Fruit fly (Drosophila melanogaster) whole organism, embryonic: Measurements from ENCODE around the gene dpr14.
A peak's percentile ranks its signal among the peaks of the same experiment; 100 is the strongest.

ENCODE experiments used
- B-H1 ChIP-seq: fragments of 200-800 bp; sonication (Bioruptor generic); IDR thresholded peaks from 3 replicates; pipeline ENCODE4 v1.3.6; 2022; ENCODE audit warnings: missing biosample characterization, missing genetic modification characterization
- CG10209 ChIP-seq: fragments of 200-800 bp; sonication (Bioruptor generic); optimal IDR thresholded peaks from 3 replicates; lab custom pipeline; 2017; ENCODE audit warnings: missing biosample characterization, mild to moderate bottlenecking, missing genetic modification characterization, missing genetic modification reagents
- CG1024 ChIP-seq: fragments of 200-800 bp; sonication (Bioruptor generic); IDR thresholded peaks from 2 replicates; pipeline ENCODE4 v1.3.6; 2022; ENCODE audit warnings: missing biosample characterization, missing genetic modification characterization
- CG11456 ChIP-seq: fragments of 200-800 bp; sonication (Bioruptor generic); IDR thresholded peaks from 3 replicates; pipeline ENCODE4 v1.3.6; 2022; ENCODE audit warnings: missing biosample characterization, missing genetic modification characterization
- CG12071 ChIP-seq: fragments of 200-800 bp; sonication (Bioruptor generic); optimal IDR thresholded peaks from 3 replicates; lab custom pipeline; 2018; ENCODE audit warnings: missing biosample characterization, mild to moderate bottlenecking, missing genetic modification characterization
- CG12236 ChIP-seq: fragments of 200-800 bp; sonication (Bioruptor generic); optimal IDR thresholded peaks from 2 replicates; lab custom pipeline; 2016; ENCODE audit warnings: missing biosample characterization, missing genetic modification characterization
- CG13287 ChIP-seq: fragments of 200-800 bp; sonication (Bioruptor generic); IDR thresholded peaks from 2 replicates; pipeline ENCODE4 v1.3.6; 2022; ENCODE audit warnings: missing biosample characterization, missing genetic modification characterization; ENCODE audit not compliant: partially characterized antibody
- CG15269 ChIP-seq: fragments of 200-800 bp; sonication (Bioruptor generic); optimal IDR thresholded peaks from 2 replicates; lab custom pipeline; 2018; ENCODE audit warnings: missing biosample characterization, mild to moderate bottlenecking, missing genetic modification characterization, moderate library complexity
- CG1602 ChIP-seq: fragments of 200-800 bp; sonication (Bioruptor generic); optimal IDR thresholded peaks from 3 replicates; lab custom pipeline; 2016; ENCODE audit warnings: missing biosample characterization, missing genetic modification characterization
- CG17328 ChIP-seq: fragments of 200-800 bp; sonication (Bioruptor generic); IDR thresholded peaks from 2 replicates; pipeline ENCODE4 v1.3.6; 2022; ENCODE audit warnings: missing biosample characterization, missing genetic modification characterization
- CG17612 ChIP-seq: fragments of 200-800 bp; sonication (Bioruptor generic); IDR thresholded peaks from 2 replicates; pipeline ENCODE4 v1.3.6; 2022; ENCODE audit warnings: missing biosample characterization, missing genetic modification characterization
- CG18011 ChIP-seq: fragments of 200-800 bp; sonication (Bioruptor generic); optimal IDR thresholded peaks from 2 replicates; lab custom pipeline; 2017; ENCODE audit warnings: missing biosample characterization, missing genetic modification characterization, mild to moderate bottlenecking, moderate library complexity, missing genotype
- CG2678 ChIP-seq: fragments of 200-800 bp; sonication (Bioruptor generic); optimal IDR thresholded peaks from 3 replicates; lab custom pipeline; 2019; ENCODE audit warnings: missing biosample characterization, mild to moderate bottlenecking, missing genetic modification characterization, moderate library complexity
- CG2889 ChIP-seq: fragments of 200-800 bp; sonication (Bioruptor generic); IDR thresholded peaks from 3 replicates; pipeline ENCODE4 v1.3.6; 2022; ENCODE audit warnings: missing biosample characterization, missing genetic modification characterization
- CG30020 ChIP-seq: fragments of 200-800 bp; optimal IDR thresholded peaks from 2 replicates; lab custom pipeline; 2019; ENCODE audit warnings: missing biosample characterization, mild to moderate bottlenecking, missing genetic modification characterization, moderate library complexity
- CG31441 ChIP-seq: fragments of 200-800 bp; sonication (Bioruptor generic); IDR thresholded peaks from 2 replicates; pipeline ENCODE4 v1.3.6; 2022; ENCODE audit warnings: missing biosample characterization, missing genetic modification characterization
- CG32532 ChIP-seq: fragments of 200-800 bp; sonication (Bioruptor generic); IDR thresholded peaks from 2 replicates; pipeline ENCODE4 v1.3.6; 2022; ENCODE audit warnings: missing biosample characterization, missing genetic modification characterization
- CG32767 ChIP-seq: fragments of 200-800 bp; sonication (Bioruptor generic); IDR thresholded peaks from 2 replicates; pipeline ENCODE4 v1.3.6; 2022; ENCODE audit warnings: missing biosample characterization, missing genetic modification characterization
- CG3407 ChIP-seq: fragments of 200-800 bp; sonication (Bioruptor generic); optimal IDR thresholded peaks from 2 replicates; lab custom pipeline; 2018; ENCODE audit warnings: missing biosample characterization, mild to moderate bottlenecking, missing genetic modification characterization
- CG43689 ChIP-seq: fragments of 200-800 bp; sonication (Bioruptor generic); IDR thresholded peaks from 2 replicates; pipeline ENCODE4 v1.3.6; 2022; ENCODE audit warnings: missing biosample characterization, missing genetic modification characterization
- CG5180 ChIP-seq: fragments of 200-800 bp; sonication (Bioruptor generic); optimal IDR thresholded peaks from 3 replicates; lab custom pipeline; 2017; ENCODE audit warnings: missing biosample characterization, missing genetic modification characterization, mild to moderate bottlenecking, moderate library complexity, missing genetic modification reagents
- CG5245 ChIP-seq: fragments of 200-800 bp; sonication (Bioruptor generic); optimal IDR thresholded peaks from 3 replicates; lab custom pipeline; 2016; ENCODE audit warnings: missing biosample characterization, missing genetic modification characterization
- Camta ChIP-seq: fragments of 200-800 bp; sonication (Bioruptor generic); optimal IDR thresholded peaks from 2 replicates; lab custom pipeline; 2016; ENCODE audit warnings: missing biosample characterization, missing genetic modification characterization
- Fer2 ChIP-seq: fragments of 200-800 bp; sonication (Bioruptor generic); optimal IDR thresholded peaks from 2 replicates; lab custom pipeline; 2018; ENCODE audit warnings: missing biosample characterization, mild to moderate bottlenecking, missing genetic modification characterization, moderate library complexity
- H2.0 ChIP-seq: fragments of 200-800 bp; sonication (Bioruptor generic); IDR thresholded peaks from 2 replicates; pipeline ENCODE4 v1.3.6; 2022; ENCODE audit warnings: missing biosample characterization, missing genetic modification characterization
- HHEX ChIP-seq: fragments of 200-800 bp; sonication (Bioruptor generic); optimal IDR thresholded peaks from 3 replicates; lab custom pipeline; 2017; ENCODE audit warnings: missing biosample characterization, mild to moderate bottlenecking, missing genetic modification characterization, missing genetic modification reagents
- HmgZ ChIP-seq: fragments of 200-800 bp; sonication (Bioruptor generic); optimal IDR thresholded peaks from 2 replicates; lab custom pipeline; 2018; ENCODE audit warnings: missing biosample characterization, mild to moderate bottlenecking, missing genetic modification characterization
- MTF-1 ChIP-seq: fragments of 200-800 bp; sonication (Bioruptor generic); optimal IDR thresholded peaks from 2 replicates; lab custom pipeline; 2018; ENCODE audit warnings: missing biosample characterization, mild to moderate bottlenecking, missing genetic modification characterization, borderline replicate concordance
- Scr ChIP-seq: fragments of 200-800 bp; sonication (Bioruptor generic); IDR thresholded peaks from 2 replicates; pipeline ENCODE4 v1.3.6; 2022; ENCODE audit warnings: missing biosample characterization, missing genetic modification characterization; ENCODE audit not compliant: partially characterized antibody
- Side ChIP-seq: fragments of 200-800 bp; sonication (Bioruptor generic); optimal IDR thresholded peaks from 2 replicates; lab custom pipeline; 2016; ENCODE audit warnings: missing biosample characterization, missing genetic modification characterization
- Stat92E ChIP-seq, 3 experiments: fragments of >200 bp in 2 of 3; fragments of 200-800 bp in 1 of 3; sonication (Bioruptor generic) in 1 of 3; optimal IDR thresholded peaks; 2 replicates each; lab custom pipeline; 2017 to 2019; ENCODE audit warnings: missing biosample characterization in 3 of 3, missing genetic modification characterization in 3 of 3, mild to moderate bottlenecking in 1 of 3, moderate library complexity in 1 of 3
- Taf1 ChIP-seq: fragments of 200-800 bp; sonication (Bioruptor generic); IDR thresholded peaks from 2 replicates; pipeline ENCODE4 v1.3.6; 2022; ENCODE audit warnings: missing biosample characterization, missing genetic modification characterization
- Tbp ChIP-seq: fragments of >200 bp; optimal IDR thresholded peaks from 2 replicates; lab custom pipeline; 2018; ENCODE audit warnings: missing biosample characterization, missing genetic modification characterization
- Usf ChIP-seq: fragments of 200-800 bp; sonication (Bioruptor generic); optimal IDR thresholded peaks from 2 replicates; lab custom pipeline; 2017; ENCODE audit warnings: missing genotype, missing biosample characterization, missing genetic modification characterization
- bcd ChIP-seq: fragments of 200-800 bp; sonication (Bioruptor generic); optimal IDR thresholded peaks from 2 replicates; lab custom pipeline; 2017; ENCODE audit warnings: missing biosample characterization, mild to moderate bottlenecking, missing genetic modification characterization
- crol ChIP-seq: fragments of 200-800 bp; sonication (Bioruptor generic); IDR thresholded peaks from 2 replicates; pipeline ENCODE4 v1.3.6; 2022; ENCODE audit warnings: missing biosample characterization, missing genetic modification characterization
- dpn ChIP-seq, 2 experiments: fragments of 200-800 bp; sonication (Bioruptor generic); optimal IDR thresholded peaks; 3 replicates each; lab custom pipeline; 2016; ENCODE audit warnings: missing biosample characterization in 2 of 2, missing genetic modification characterization in 2 of 2
- gfzf ChIP-seq: fragments of 200-800 bp; sonication (Bioruptor generic); optimal IDR thresholded peaks from 2 replicates; lab custom pipeline; 2016; ENCODE audit warnings: missing biosample characterization, mild to moderate bottlenecking, missing genetic modification characterization, moderate library complexity
- jigr1 ChIP-seq: fragments of 200-800 bp; sonication (Bioruptor generic); IDR thresholded peaks from 3 replicates; pipeline ENCODE4 v1.3.6; 2022; ENCODE audit warnings: missing biosample characterization, missing genetic modification characterization
- kni ChIP-seq: fragments of 200-800 bp; sonication (Bioruptor generic); optimal IDR thresholded peaks from 3 replicates; lab custom pipeline; 2017; ENCODE audit warnings: mild to moderate bottlenecking, missing biosample characterization, missing genetic modification reagents, missing genetic modification characterization
- nerfin-1 ChIP-seq: fragments of 200-800 bp; sonication (Bioruptor generic); optimal IDR thresholded peaks from 3 replicates; lab custom pipeline; 2019; ENCODE audit warnings: missing biosample characterization, mild to moderate bottlenecking, missing genetic modification characterization, moderate library complexity
- otp ChIP-seq: fragments of 200-800 bp; sonication (Bioruptor generic); IDR thresholded peaks from 3 replicates; pipeline ENCODE4, ENCODE4 v1.3.6; 2022; ENCODE audit warnings: missing biosample characterization, missing genetic modification characterization
- phol ChIP-seq: fragments of 200-800 bp; sonication (Bioruptor generic); optimal IDR thresholded peaks from 3 replicates; lab custom pipeline; 2018; ENCODE audit warnings: missing biosample characterization, mild to moderate bottlenecking, missing genetic modification characterization, moderate library complexity
- sc ChIP-seq, 3 experiments: fragments of >200 bp in 2 of 3; fragments of 200-800 bp in 1 of 3; sonication (Bioruptor generic) in 1 of 3; optimal IDR thresholded peaks; 2 replicates in 2 of 3; 3 replicates in 1 of 3; lab custom pipeline; 2017; ENCODE audit warnings: mild to moderate bottlenecking in 1 of 3, missing biosample characterization in 1 of 3, missing genetic modification characterization in 1 of 3, missing genetic modification reagents in 1 of 3
- slou ChIP-seq: fragments of 200-800 bp; sonication (Bioruptor generic); optimal IDR thresholded peaks from 3 replicates; lab custom pipeline; 2016; ENCODE audit warnings: missing biosample characterization, missing genetic modification characterization
- usp ChIP-seq: fragments of >200 bp; optimal IDR thresholded peaks from 2 replicates; lab custom pipeline; 2017; ENCODE audit warnings: missing biosample characterization, missing genetic modification characterization
- zen ChIP-seq: fragments of 200-800 bp; sonication (Bioruptor generic); optimal IDR thresholded peaks from 3 replicates; lab custom pipeline; 2018; ENCODE audit warnings: missing biosample characterization, mild to moderate bottlenecking, missing genetic modification characterization, moderate library complexity

dpr14 gene

dm6 chrX:7901153-7902038 is 6.7 kb downstream of the dpr14 start, which contains the start of the genes RpS6 and bys (continued):
- no peak for TF ChIP-seq HmgZ
- TF ChIP-seq CG5180 (GFP tag; lab: Kevin White, UChicago): peak; percentile 24
- TF ChIP-seq MTF-1 (GFP tag; lab: Kevin White, UChicago): peak; percentile 85
- peak; percentile 43; the same call in 1 of the 2 replicates for TF ChIP-seq CG31441 (GFP tag; lab: Robert Waterston, UW)
- peak; percentile 81 for TF ChIP-seq CG11456
- TF ChIP-seq CG12236 (GFP tag; lab: Kevin White, UChicago): no peak
- TF ChIP-seq H2.0 (GFP tag; lab: Robert Waterston, UW): peak; percentile 33; the same call in 1 of the 2 replicates
- TF ChIP-seq kni (GFP tag; lab: Kevin White, UChicago): peak; percentile 30
- TF ChIP-seq CG17328 (GFP tag; lab: Robert Waterston, UW): peak; percentile 46; the same call in 1 of the 2 replicates
- peak; percentile 35 for TF ChIP-seq CG2678 (tag; lab: Kevin White, UChicago)
- no peak for TF ChIP-seq sc (optimal IDR thresholded peaks at IDR 0.05; lab: Kevin White, UChicago)
- no peak for TF ChIP-seq sc (GFP tag; optimal IDR thresholded peaks at IDR 0.05; lab: Kevin White, UChicago)
- TF ChIP-seq nerfin-1 (tag; lab: Kevin White, UChicago): peak; percentile 22
- no peak for TF ChIP-seq Camta (GFP tag; lab: Kevin White, UChicago)
- TF ChIP-seq Side (GFP tag; lab: Kevin White, UChicago): peak; percentile 23
- TF ChIP-seq CG3407 (GFP tag; lab: Kevin White, UChicago): no peak
- peak; percentile 14; the same call in 1 of the 3 replicates for TF ChIP-seq B-H1 (GFP tag; lab: Robert Waterston, UW)
- peak; percentile 30 to 31 for TF ChIP-seq dpn (GFP tag; optimal IDR thresholded peaks at IDR 0.05; lab: Kevin White, UChicago)
- peak; percentile 72; the same call in 2 of the 3 replicates for TF ChIP-seq otp (GFP tag; lab: Robert Waterston, UW)
- peak; percentile 24 for TF ChIP-seq CG15269 (tag; lab: Kevin White, UChicago)
- peak; percentile 47 for TF ChIP-seq bcd (GFP tag; lab: Kevin White, UChicago)
- no peak for TF ChIP-seq CG18011 (GFP tag; lab: Kevin White, UChicago)
- TF ChIP-seq Fer2 (tag; lab: Kevin White, UChicago): no peak
- no peak for TF ChIP-seq jigr1
- no peak; the same call in 1 of the 2 replicates for TF ChIP-seq Taf1 (GFP tag; lab: Robert Waterston, UW)
- no peak for TF ChIP-seq crol (GFP tag; lab: Robert Waterston, UW)
- no peak for TF ChIP-seq CG43689 (GFP tag; lab: Robert Waterston, UW)
- TF ChIP-seq CG17612: no peak
- TF ChIP-seq CG2889 (GFP tag; lab: Robert Waterston, UW): 0 out of 3 replicates have a peak, but pooled peaks have one; percentile 38
- no peak for TF ChIP-seq CG32767
- TF ChIP-seq usp (GFP tag; lab: Kevin White, UChicago): no peak
- TF ChIP-seq gfzf (GFP tag; lab: Kevin White, UChicago): no peak
- TF ChIP-seq CG13287: peak; percentile 76
- TF ChIP-seq CG12071 (GFP tag; lab: Kevin White, UChicago): peak; percentile 55
- TF ChIP-seq Tbp (GFP tag; lab: Kevin White, UChicago): no peak
- no peak for TF ChIP-seq Usf (GFP tag; lab: Kevin White, UChicago)
- TF ChIP-seq zen (tag; lab: Kevin White, UChicago): peak; percentile 43
- peak; percentile 41 for TF ChIP-seq slou
- TF ChIP-seq HHEX (GFP tag; lab: Kevin White, UChicago): peak; percentile 57
- peak in 1 of 3 experiments; percentile 31 for TF ChIP-seq Stat92E (GFP tag; optimal IDR thresholded peaks at IDR 0.05; lab: Kevin White, UChicago)
- TF ChIP-seq Scr (GFP tag; lab: Robert Waterston, UW): peak; percentile 88
- TF ChIP-seq CG32532 (GFP tag; lab: Robert Waterston, UW): peak; percentile 73
- TF ChIP-seq CG30020 (tag; lab: Kevin White, UChicago): peak; percentile 30
- TF ChIP-seq CG1602 (GFP tag; lab: Kevin White, UChicago): no peak
- TF ChIP-seq CG10209 (GFP tag; lab: Kevin White, UChicago): peak; percentile 43
- peak; percentile 34 for TF ChIP-seq phol (tag; lab: Kevin White, UChicago)
- TF ChIP-seq CG1024 (GFP tag; lab: Robert Waterston, UW): no peak
- peak; percentile 19 for TF ChIP-seq CG5245 (GFP tag; lab: Kevin White, UChicago)
